Worm (Caenorhabditis elegans): ENCODE results near the gene sri-40.

DNA sequence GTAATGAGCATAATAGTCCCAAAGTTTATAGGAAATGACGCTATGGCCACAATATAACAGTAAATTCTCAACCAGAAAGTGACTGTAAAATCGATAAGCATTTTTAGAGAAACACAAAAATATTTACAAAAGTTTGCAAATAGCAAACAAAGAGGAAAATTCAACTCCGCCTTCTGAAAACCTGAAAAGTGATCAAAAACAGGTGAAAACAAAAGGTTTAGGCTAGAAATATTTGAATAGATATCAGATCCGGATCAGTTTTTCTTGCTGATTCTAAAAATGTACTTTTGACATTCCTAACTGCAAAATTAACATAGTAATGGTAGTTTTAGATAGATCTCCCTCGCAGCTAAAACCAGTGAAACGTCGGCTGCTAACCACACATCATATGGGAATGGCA, 21.2 kb downstream of the sri-40 start, which contains the start of gene sri-51:
- no peak for TF ChIP-seq pqm-1 (tag; optimal IDR thresholded peaks at IDR 0.05)
- no peak for TF ChIP-seq nhr-11 (tag; optimal IDR thresholded peaks at IDR 0.05)
- no peak for TF ChIP-seq npax-4 (tag; optimal IDR thresholded peaks at IDR 0.05)
- TF ChIP-seq sox-2 (GFP tag; IDR thresholded peaks at IDR 0.05) = no peak
- no peak for TF ChIP-seq ceh-34 (tag; optimal IDR thresholded peaks at IDR 0.05)
- no peak for TF ChIP-seq fkh-10 (GFP tag; optimal IDR thresholded peaks at IDR 0.05)
- TF ChIP-seq eyg-1 (tag; optimal IDR thresholded peaks at IDR 0.05) = no peak
- TF ChIP-seq gmeb-2 (tag; optimal IDR thresholded peaks at IDR 0.05) = no peak
- no peak for TF ChIP-seq sdc-2 (tag; optimal IDR thresholded peaks at IDR 0.05)
- TF ChIP-seq zip-5 (tag; optimal IDR thresholded peaks at IDR 0.05) = no peak
- no peak for TF ChIP-seq ceh-31 (tag; optimal IDR thresholded peaks at IDR 0.05)
- TF ChIP-seq ceh-19 (GFP tag; optimal IDR thresholded peaks at IDR 0.05) = no peak
- no peak for TF ChIP-seq hlh-15 (tag; optimal IDR thresholded peaks at IDR 0.05)
